Fruit fly (Drosophila melanogaster): Measurements from ENCODE around the gene ATP6AP2.
A peak's percentile ranks its signal among the peaks of the same experiment; 100 is the strongest.

ATP6AP2 gene

DNA sequence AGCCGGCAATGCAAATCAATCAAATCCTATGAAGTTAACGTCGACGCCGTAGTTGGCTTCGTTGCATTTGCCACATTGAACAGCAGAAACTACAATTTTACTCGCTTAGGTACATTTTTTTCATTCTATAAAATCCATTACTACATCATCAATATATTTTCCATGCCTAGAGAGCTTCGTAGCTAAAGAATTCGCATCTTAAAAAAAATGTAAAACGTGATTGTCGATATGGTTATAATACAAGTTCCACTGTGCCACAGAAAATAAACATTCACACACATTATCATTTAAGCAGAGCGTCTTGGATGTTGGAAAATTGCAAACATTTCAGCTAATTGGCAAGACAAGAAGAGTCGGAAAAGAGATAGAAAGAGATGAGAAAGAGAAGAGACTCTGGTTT, 32.5 kb upstream of the ATP6AP2 start:
- TF ChIP-seq Ets65A (GFP tag): peak; percentile 22
- TF ChIP-seq Drgx (GFP tag; IDR thresholded peaks at IDR 0.05): peak; percentile 60
- peak; percentile 73 for TF ChIP-seq Elba2 (GFP tag; optimal IDR thresholded peaks at IDR 0.05)
- TF ChIP-seq unpg (GFP tag; optimal IDR thresholded peaks at IDR 0.05): no peak

DNA sequence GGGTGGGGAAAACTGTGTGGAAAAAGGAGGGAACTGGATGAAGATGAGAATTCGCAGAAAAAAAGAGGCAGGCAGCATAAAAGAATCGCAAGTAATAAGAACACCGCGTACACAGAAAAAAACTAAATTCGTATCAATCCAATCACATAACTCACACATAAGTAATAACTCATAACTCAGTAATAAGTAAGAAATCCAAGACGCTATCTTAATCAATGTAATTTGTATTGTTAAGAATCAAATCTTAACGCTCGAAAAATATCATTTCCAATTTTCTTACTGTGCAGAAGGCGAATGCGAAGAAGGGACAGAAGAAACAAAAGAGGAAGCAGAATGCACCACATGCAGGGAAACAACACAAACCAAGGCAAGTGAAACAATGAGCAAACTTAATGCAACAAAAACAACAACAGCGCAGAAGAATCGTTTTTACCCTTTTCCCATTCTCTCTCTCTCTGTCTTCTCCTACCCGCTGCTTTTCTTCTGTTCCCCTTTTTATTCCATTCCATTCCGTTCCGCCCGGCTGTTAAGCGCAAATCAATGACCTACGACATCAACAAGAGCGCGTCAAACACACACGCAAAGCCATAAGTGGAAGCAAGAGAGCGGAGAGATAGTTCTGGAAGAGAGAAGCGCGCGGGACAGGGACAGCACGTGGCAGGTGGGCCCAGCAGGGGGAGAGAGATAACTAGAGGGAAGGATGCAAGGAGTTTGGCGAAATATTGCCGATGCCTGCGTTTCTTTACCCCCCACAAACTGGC, 31.2 kb upstream of the ATP6AP2 start:
- TF ChIP-seq abd-A (tag; optimal IDR thresholded peaks at IDR 0.05) (peak; percentile 10), NK7.1 (GFP tag; optimal IDR thresholded peaks at IDR 0.05) (peak; percentile 52), lilli (GFP tag; optimal IDR thresholded peaks at IDR 0.05) (peak; percentile 76), gce (GFP tag; IDR thresholded peaks at IDR 0.05) (peak; percentile 62; the same call in 1 of the 3 replicates), jing (GFP tag; optimal IDR thresholded peaks at IDR 0.05) (peak; percentile 63), pum (GFP tag; optimal IDR thresholded peaks at IDR 0.05) (peak; percentile 84), mam (GFP tag; optimal IDR thresholded peaks at IDR 0.05) (peak; percentile 70), lab (GFP tag; optimal IDR thresholded peaks at IDR 0.05) (peak; percentile 78), CG15269 (tag; optimal IDR thresholded peaks at IDR 0.05) (peak; percentile 52), Abd-B (GFP tag; optimal IDR thresholded peaks at IDR 0.05) (peak; percentile 67), Drgx (GFP tag; IDR thresholded peaks at IDR 0.05) (peak; percentile 95), CG7357 (GFP tag; IDR thresholded peaks at IDR 0.05) (peak; percentile 36; the same call in 1 of the 3 replicates), CG4282 (GFP tag; optimal IDR thresholded peaks at IDR 0.05) (peak; percentile 13), slou (GFP tag; optimal IDR thresholded peaks at IDR 0.05) (peak; percentile 38), pb (GFP tag; optimal IDR thresholded peaks at IDR 0.05) (peak; percentile 58), CG6813 (GFP tag; optimal IDR thresholded peaks at IDR 0.05) (peak; percentile 58), Dad (GFP tag; optimal IDR thresholded peaks at IDR 0.05) (peak; percentile 61), luna (GFP tag; optimal IDR thresholded peaks at IDR 0.05) (peak; percentile 23), CG18619 (GFP tag; optimal IDR thresholded peaks at IDR 0.05) (peak; percentile 49), CG31441 (GFP tag; IDR thresholded peaks at IDR 0.05) (peak; percentile 81), Pdp1 (GFP tag; optimal IDR thresholded peaks at IDR 0.05) (peak; percentile 71 to 88), Nf-YC (tag; optimal IDR thresholded peaks at IDR 0.05) (no peak), Nf-YA (GFP tag; IDR thresholded peaks at IDR 0.05) (peak; percentile 59; the same call in 1 of the 2 replicates), CG3407 (GFP tag; optimal IDR thresholded peaks at IDR 0.05) (peak; percentile 66), CG34224 (GFP tag; IDR thresholded peaks at IDR 0.05; ENCODE audit: partially characterized antibody) (no peak), eyg (GFP tag; optimal IDR thresholded peaks at IDR 0.05) (peak; percentile 53), al (GFP tag; IDR thresholded peaks at IDR 0.05) (0 out of 2 replicates have a peak, but pooled peaks have one; percentile 23), B-H2 (GFP tag; optimal IDR thresholded peaks at IDR 0.05) (no peak), Taf1 (GFP tag; IDR thresholded peaks at IDR 0.05) (0 out of 2 replicates have a peak, but pooled peaks have one; percentile 29), CG4730 (GFP tag; IDR thresholded peaks at IDR 0.05) (0 out of 2 replicates have a peak, but pooled peaks have one; percentile 38), CG9437 (GFP tag; optimal IDR thresholded peaks at IDR 0.05) (peak; percentile 65), CG11247 (GFP tag; IDR thresholded peaks at IDR 0.05) (0 out of 2 replicates have a peak, but pooled peaks have one; percentile 38), CG30020 (tag; optimal IDR thresholded peaks at IDR 0.05) (peak; percentile 22), CG32532 (GFP tag; IDR thresholded peaks at IDR 0.05) (peak; percentile 61; the same call in 1 of the 2 replicates), CG6791 (GFP tag; IDR thresholded peaks at IDR 0.05; ENCODE audit: partially characterized antibody) (no peak), sug (tag; optimal IDR thresholded peaks at IDR 0.05) (peak; percentile 27), Usf (GFP tag; optimal IDR thresholded peaks at IDR 0.05) (peak; percentile 25), bbx (GFP tag; IDR thresholded peaks at IDR 0.05; ENCODE audit: partially characterized antibody) (0 out of 2 replicates have a peak, but pooled peaks have one; percentile 14), CG17568 (GFP tag; optimal IDR thresholded peaks at IDR 0.05) (peak; percentile 41), CG2129 (GFP tag; IDR thresholded peaks at IDR 0.05; ENCODE audit: partially characterized antibody) (no peak), Hr3 (GFP tag; optimal IDR thresholded peaks at IDR 0.05) (peak; percentile 76), CG1233 (GFP tag; optimal IDR thresholded peaks at IDR 0.05) (peak; percentile 59), CG12219 (GFP tag; optimal IDR thresholded peaks at IDR 0.05) (peak; percentile 38)
